Worm (Caenorhabditis elegans) whole organism, L4 larva: ENCODE measurements around the gene ragc-1.
A peak's percentile ranks its signal among the peaks of the same experiment; 100 is the strongest.

Experiments used
- F10B5.3 ChIP-seq: sonication (generic microtip); optimal IDR thresholded peaks from 2 replicates; lab custom pipeline; 2016; ENCODE audit warnings: mild to moderate bottlenecking, missing genetic modification characterization, missing compliant biosample characterization
- F26F4.8 ChIP-seq: fragments of 200-800 bp; sonication (Bioruptor generic); conservative IDR thresholded peaks from 2 replicates; pipeline ENCODE4 v1.3.6; 2022; ENCODE audit warnings: missing genetic modification characterization, missing compliant biosample characterization
- F37D6.2 ChIP-seq: sonication (generic microtip); optimal IDR thresholded peaks from 2 replicates; lab custom pipeline; 2016; ENCODE audit warnings: mild to moderate bottlenecking, missing genetic modification characterization, missing compliant biosample characterization
- F44E2.7 ChIP-seq: fragments of 200-800 bp; sonication (Bioruptor generic); IDR thresholded peaks from 2 replicates; pipeline ENCODE4 v2.1.2; 2022; ENCODE audit warnings: missing genetic modification characterization, missing compliant biosample characterization
- F49E8.2 ChIP-seq: sonication (generic microtip); optimal IDR thresholded peaks from 2 replicates; lab custom pipeline; 2016; ENCODE audit warnings: missing compliant biosample characterization, mild to moderate bottlenecking, missing genetic modification characterization, borderline replicate concordance
- T26A8.4 ChIP-seq: fragments of 200-800 bp; sonication (Bioruptor generic); IDR thresholded peaks from 2 replicates; pipeline ENCODE4 v1.3.6; 2022; ENCODE audit warnings: missing genetic modification characterization, missing compliant biosample characterization
- Y5F2A.4 ChIP-seq: fragments of 200-800 bp; sonication (Bioruptor generic); optimal IDR thresholded peaks from 2 replicates; lab custom pipeline; 2018; ENCODE audit warnings: mild to moderate bottlenecking, missing genetic modification characterization, missing compliant biosample characterization
- Y75B8A.6 ChIP-seq: fragments of 200-800 bp; sonication (Bioruptor generic); IDR thresholded peaks from 2 replicates; pipeline ENCODE4 v1.3.6; 2022; ENCODE audit warnings: missing genetic modification reagents, missing genetic modification characterization, missing compliant biosample characterization
- aha-1 ChIP-seq: fragments of 150-350 bp; peaks from one replicate; lab custom pipeline; 2014; ENCODE audit warnings: missing biosample characterization, missing genetic modification characterization
- arid-1 ChIP-seq: fragments of 200-800 bp; sonication (Bioruptor generic); conservative IDR thresholded peaks from 2 replicates; pipeline ENCODE4 v1.3.6; 2022; ENCODE audit warnings: missing genetic modification reagents, missing genetic modification characterization, missing compliant biosample characterization
- ceh-28 ChIP-seq: fragments of 150-350 bp; optimal IDR thresholded peaks from 2 replicates; lab custom pipeline; 2014; ENCODE audit warnings: missing biosample characterization, missing genetic modification reagents, missing genetic modification characterization
- ceh-32 ChIP-seq: sonication (generic microtip); optimal IDR thresholded peaks from 2 replicates; lab custom pipeline; 2016; ENCODE audit warnings: mild to moderate bottlenecking, missing genetic modification characterization, missing compliant biosample characterization; ENCODE audit not compliant: poor library complexity
- ceh-62 ChIP-seq: sonication (generic microtip); optimal IDR thresholded peaks from 2 replicates; lab custom pipeline; 2017; ENCODE audit warnings: missing biosample characterization, missing genetic modification characterization
- ceh-82 ChIP-seq: sonication (generic microtip); optimal IDR thresholded peaks from 2 replicates; lab custom pipeline; 2017; ENCODE audit warnings: missing biosample characterization, missing genetic modification characterization
- daf-19 ChIP-seq: fragments of 200-800 bp; sonication (Bioruptor generic); conservative IDR thresholded peaks from 2 replicates; pipeline ENCODE4 v1.3.6; 2022; ENCODE audit warnings: missing genetic modification characterization, missing compliant biosample characterization
- dmd-6 ChIP-seq: fragments of 200-800 bp; sonication (Bioruptor generic); IDR thresholded peaks from 2 replicates; pipeline ENCODE4 v1.3.6; 2022; ENCODE audit warnings: missing genetic modification reagents, missing genetic modification characterization, missing compliant biosample characterization
- dmd-8 ChIP-seq: fragments of 200-800 bp; sonication (Bioruptor generic); IDR thresholded peaks from 2 replicates; pipeline ENCODE4 v1.3.6; 2022; ENCODE audit warnings: missing genetic modification characterization, missing compliant biosample characterization
- fkh-10 ChIP-seq: fragments of 150-350 bp; optimal IDR thresholded peaks from 2 replicates; lab custom pipeline; 2014; ENCODE audit warnings: missing biosample characterization, missing genetic modification reagents, missing genetic modification characterization
- hif-1 ChIP-seq, 2 experiments: sonication (generic microtip); optimal IDR thresholded peaks; 2 replicates each; lab custom pipeline; 2016 to 2017; ENCODE audit warnings: missing compliant biosample characterization in 2 of 2, missing genetic modification characterization in 2 of 2, missing genetic modification reagents in 2 of 2, missing genotype in 2 of 2, mild to moderate bottlenecking in 1 of 2
- hlh-11 ChIP-seq: fragments of 200-800 bp; sonication (Bioruptor generic); optimal IDR thresholded peaks from 2 replicates; lab custom pipeline; 2018; ENCODE audit warnings: mild to moderate bottlenecking, missing genetic modification characterization, missing compliant biosample characterization
- hmg-1.1 ChIP-seq: fragments of 200-800 bp; sonication (Bioruptor generic); IDR thresholded peaks from 2 replicates; pipeline ENCODE4 v1.3.6; 2022; ENCODE audit warnings: missing genetic modification reagents, missing genetic modification characterization, missing compliant biosample characterization
- jun-1 ChIP-seq: fragments of 150-350 bp; optimal IDR thresholded peaks from 2 replicates; lab custom pipeline; 2014; ENCODE audit warnings: missing biosample characterization, missing genetic modification reagents, missing genetic modification characterization
- lin-1 ChIP-seq: fragments of 200-800 bp; sonication (Bioruptor generic); IDR thresholded peaks from 2 replicates; pipeline ENCODE4 v1.3.6; 2022; ENCODE audit warnings: missing genetic modification reagents, missing genetic modification characterization, missing compliant biosample characterization
- lin-13 ChIP-seq: fragments of 150-350 bp; optimal IDR thresholded peaks from 2 replicates; lab custom pipeline; 2014; ENCODE audit warnings: missing biosample characterization, missing genetic modification reagents, missing genetic modification characterization
- lin-39 ChIP-seq: fragments of 150-350 bp; optimal IDR thresholded peaks from 2 replicates; lab custom pipeline; 2014; ENCODE audit warnings: missing biosample characterization, missing genetic modification reagents, missing genetic modification characterization
- mdl-1 ChIP-seq, 2 experiments: fragments of 150-350 bp in 1 of 2; sonication (generic microtip) in 1 of 2; optimal IDR thresholded peaks; 2 replicates each; lab custom pipeline; 2014 to 2017; ENCODE audit warnings: missing biosample characterization in 2 of 2, missing genetic modification characterization in 2 of 2
- mxl-3 ChIP-seq: fragments of 200-800 bp; sonication (Bioruptor generic); optimal IDR thresholded peaks from 2 replicates; lab custom pipeline; 2018; ENCODE audit warnings: mild to moderate bottlenecking, missing genetic modification characterization, missing compliant biosample characterization
- nhr-10 ChIP-seq: fragments of 150-350 bp; optimal IDR thresholded peaks from 2 replicates; lab custom pipeline; 2014; ENCODE audit warnings: missing biosample characterization, missing genetic modification characterization
- nhr-237 ChIP-seq: sonication (generic microtip); optimal IDR thresholded peaks from 2 replicates; lab custom pipeline; 2017; ENCODE audit warnings: missing biosample characterization, missing genetic modification characterization
- nhr-25 ChIP-seq: sonication (generic microtip); optimal IDR thresholded peaks from 2 replicates; lab custom pipeline; 2017; ENCODE audit warnings: missing genetic modification characterization, mild to moderate bottlenecking, missing compliant biosample characterization, antibody characterized with exemption, moderate library complexity, borderline replicate concordance; ENCODE audit not compliant: insufficient read depth
- nhr-42 ChIP-seq: fragments of 200-800 bp; sonication (Bioruptor generic); IDR thresholded peaks from 2 replicates; pipeline ENCODE4 v1.3.6; 2022; ENCODE audit warnings: missing genetic modification characterization, missing compliant biosample characterization
- pqm-1 ChIP-seq: sonication (generic microtip); optimal IDR thresholded peaks from 2 replicates; lab custom pipeline; 2017; ENCODE audit warnings: missing biosample characterization, missing genetic modification characterization
- rbr-2 ChIP-seq: sonication (generic microtip); optimal IDR thresholded peaks from 2 replicates; lab custom pipeline; 2016; ENCODE audit warnings: missing genotype, missing genetic modification characterization, missing compliant biosample characterization
- saeg-2 ChIP-seq: fragments of 200-800 bp; sonication (Bioruptor generic); IDR thresholded peaks from 2 replicates; pipeline ENCODE4 v1.3.6; 2022; ENCODE audit warnings: missing genetic modification reagents, missing genetic modification characterization, missing compliant biosample characterization
- sdz-12 ChIP-seq: fragments of 200-800 bp; sonication (Bioruptor generic); optimal IDR thresholded peaks from 2 replicates; lab custom pipeline; 2018; ENCODE audit warnings: mild to moderate bottlenecking, missing genetic modification characterization, missing compliant biosample characterization
- snpc-1.2 ChIP-seq: fragments of 200-800 bp; sonication (Bioruptor generic); IDR thresholded peaks from 2 replicates; pipeline ENCODE4 v1.3.6; 2022; ENCODE audit warnings: missing genetic modification reagents, missing genetic modification characterization, missing compliant biosample characterization
- spr-1 ChIP-seq: sonication (generic microtip); optimal IDR thresholded peaks from 2 replicates; lab custom pipeline; 2016; ENCODE audit warnings: mild to moderate bottlenecking, missing genetic modification characterization, missing compliant biosample characterization
- tra-1 ChIP-seq: fragments of 200-800 bp; sonication (Bioruptor generic); IDR thresholded peaks from 2 replicates; pipeline ENCODE4 v1.3.6; 2022; ENCODE audit warnings: missing genetic modification reagents, missing genetic modification characterization, missing compliant biosample characterization
- unc-39 ChIP-seq: sonication (generic microtip); optimal IDR thresholded peaks from 2 replicates; lab custom pipeline; 2017; ENCODE audit warnings: missing biosample characterization, missing genetic modification characterization
- vab-7 ChIP-seq: fragments of 200-800 bp; sonication (Bioruptor generic); IDR thresholded peaks from 2 replicates; pipeline ENCODE4 v1.3.6; 2022; ENCODE audit warnings: missing genetic modification reagents, missing genetic modification characterization, missing compliant biosample characterization
- zag-1 ChIP-seq: fragments of 150-350 bp; optimal IDR thresholded peaks from 2 replicates; lab custom pipeline; 2014; ENCODE audit warnings: missing biosample characterization, missing genetic modification characterization
- zfp-2 ChIP-seq: sonication (generic microtip); optimal IDR thresholded peaks from 2 replicates; lab custom pipeline; 2016; ENCODE audit warnings: mild to moderate bottlenecking, missing genetic modification characterization, missing compliant biosample characterization
- zfp-3 ChIP-seq: fragments of 200-800 bp; sonication (Bioruptor generic); conservative IDR thresholded peaks from 2 replicates; pipeline ENCODE4 v1.3.6; 2022; ENCODE audit warnings: missing genetic modification reagents, missing genetic modification characterization, missing compliant biosample characterization
- zip-2 ChIP-seq: fragments of 150-350 bp; optimal IDR thresholded peaks from 2 replicates; lab custom pipeline; 2014; ENCODE audit warnings: missing biosample characterization, missing genetic modification characterization
- ztf-7 ChIP-seq: fragments of 150-350 bp; optimal IDR thresholded peaks from 2 replicates; lab custom pipeline; 2014; ENCODE audit warnings: missing biosample characterization, missing genetic modification characterization

The ragc-1 gene

DNA sequence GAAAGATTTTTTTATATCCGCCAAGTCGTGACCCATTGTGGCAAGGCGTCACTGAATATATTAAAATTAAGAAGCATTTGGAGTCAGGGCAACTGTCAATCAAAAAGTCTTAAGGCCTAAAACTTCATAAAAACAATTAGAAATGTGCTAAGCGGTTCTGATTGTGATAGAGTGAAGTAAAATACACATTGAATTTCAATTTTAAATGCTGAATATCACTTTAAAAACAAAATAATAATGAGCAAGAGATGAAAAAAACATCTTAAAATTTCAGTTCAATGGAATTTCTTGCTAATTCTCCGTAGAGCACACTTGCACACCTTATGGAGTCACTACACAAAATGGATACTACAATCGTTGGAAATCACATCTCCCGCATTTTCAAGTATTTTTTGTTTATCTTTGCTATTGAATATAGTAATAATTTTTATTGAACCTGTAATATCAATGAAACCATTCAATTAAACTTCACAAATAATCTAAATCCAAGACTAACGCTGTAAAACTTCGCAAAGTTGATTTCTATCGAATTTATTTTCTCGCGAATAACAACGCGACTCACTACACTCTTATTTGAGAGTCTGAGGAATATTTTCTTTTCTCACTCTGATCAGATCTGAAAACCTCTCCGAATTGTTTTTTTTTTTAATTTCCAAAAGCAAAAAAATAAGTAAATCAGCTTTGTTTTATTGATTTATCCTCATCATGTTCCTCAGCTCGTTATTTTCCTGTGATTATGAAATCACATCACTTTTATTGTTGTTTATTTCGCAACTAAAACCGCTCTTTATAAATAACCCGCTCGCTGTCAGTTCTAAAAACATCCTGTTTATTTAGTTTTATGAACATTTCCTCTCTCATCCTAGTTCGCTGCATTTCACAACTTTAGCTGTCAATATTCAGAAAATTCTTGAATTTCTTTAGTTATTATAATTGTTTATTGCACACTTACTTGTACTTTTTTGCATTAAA is 31.0 kb upstream of the ragc-1 start, which contains the start of gene mars-1 (continued):
- TF ChIP-seq nhr-42 (no peak), zip-2 (no peak), ceh-62 (tag; lab: Kevin White, UChicago) (no peak), vab-7 (GFP tag; lab: Robert Waterston, UW) (no peak), ztf-7 (no peak), zfp-3 (no peak), mdl-1 (tag; optimal IDR thresholded peaks at IDR 0.05; lab: Kevin White, UChicago) (peak in 1 of 2 experiments; percentile 15), hif-1 (tag; optimal IDR thresholded peaks at IDR 0.05; lab: Kevin White, UChicago) (peak in 1 of 2 experiments; percentile 74), mxl-3 (GFP tag; lab: Kevin White, UChicago) (peak; percentile 52), ceh-28 (tag; lab: Kevin White, UChicago) (no peak), aha-1 (tag; lab: Kevin White, UChicago) (no peak), ceh-82 (tag; lab: Kevin White, UChicago) (no peak), fkh-10 (GFP tag; lab: Kevin White, UChicago) (no peak), hmg-1.1 (GFP tag; lab: Robert Waterston, UW) (0 out of 2 replicates have a peak, but pooled peaks have one; percentile 14), T26A8.4 (GFP tag; lab: Robert Waterston, UW) (no peak), zag-1 (tag; lab: Kevin White, UChicago) (no peak), rbr-2 (peak; percentile 62), jun-1 (tag; lab: Kevin White, UChicago) (no peak)

ce11 chrIV:11631750-11632149 is 27.0 kb upstream of the ragc-1 start, which contains the start of gene F58B3.4:
F58B3.4 (minus strand) TSS chrIV:11631850.
- TF ChIP-seq unc-39 (tag; lab: Kevin White, UChicago): no peak
- TF ChIP-seq F44E2.7 (GFP tag; lab: Robert Waterston, UW): no peak
- no peak for TF ChIP-seq F49E8.2 (tag; lab: Kevin White, UChicago)
- no peak for TF ChIP-seq dmd-6
- no peak for TF ChIP-seq nhr-237 (tag; lab: Kevin White, UChicago)
- no peak for TF ChIP-seq arid-1 (GFP tag; lab: Robert Waterston, UW)
- TF ChIP-seq Y5F2A.4 (GFP tag; lab: Kevin White, UChicago): no peak
- no peak for TF ChIP-seq F26F4.8
- TF ChIP-seq dmd-8 (GFP tag; lab: Robert Waterston, UW): no peak
- TF ChIP-seq snpc-1.2 (GFP tag; lab: Robert Waterston, UW): no peak
- no peak for TF ChIP-seq F37D6.2
- TF ChIP-seq spr-1 (tag; lab: Kevin White, UChicago): no peak
- TF ChIP-seq zfp-2 (tag; lab: Kevin White, UChicago): no peak
- no peak for TF ChIP-seq lin-1
- no peak for TF ChIP-seq pqm-1
- TF ChIP-seq F10B5.3 (tag; lab: Kevin White, UChicago): no peak
- no peak for TF ChIP-seq Y75B8A.6 (GFP tag; lab: Robert Waterston, UW)
- no peak for TF ChIP-seq daf-19 (GFP tag; lab: Robert Waterston, UW)
- no peak for TF ChIP-seq lin-39 (tag; lab: Kevin White, UChicago)
- TF ChIP-seq zip-2: no peak

- TF ChIP-seq sdz-12 (GFP tag; lab: Kevin White, UChicago) (no peak), tra-1 (GFP tag; lab: Robert Waterston, UW) (no peak), nhr-25 (tag; lab: Kevin White, UChicago) (no peak), nhr-10 (tag; lab: Kevin White, UChicago) (no peak), ceh-62 (tag; lab: Kevin White, UChicago) (no peak), lin-13 (GFP tag; lab: Kevin White, UChicago) (no peak), ceh-32 (tag; lab: Kevin White, UChicago) (no peak), hlh-11 (no peak), saeg-2 (GFP tag; lab: Robert Waterston, UW) (no peak), jun-1 (tag; lab: Kevin White, UChicago) (no peak)
Observed at ce11 chrIV:11627847-11628246, 23.1 kb upstream of the ragc-1 start, which contains the start of gene lys-6. lys-6 (minus strand) TSS chrIV:11627947.
